Worm (Caenorhabditis elegans) whole organism, L1 larva: ENCODE data around the gene lin-45.

Experiments
- blmp-1 ChIP-seq: fragments of 150-350 bp; optimal IDR thresholded peaks from 2 replicates; lab custom pipeline; 2014; ENCODE audit warnings: missing biosample characterization, missing genetic modification characterization
- dsc-1 ChIP-seq: sonication (generic microtip); optimal IDR thresholded peaks from 2 replicates; lab custom pipeline; 2016; ENCODE audit warnings: mild to moderate bottlenecking, missing genetic modification characterization, missing compliant biosample characterization
- fkh-10 ChIP-seq: sonication (generic microtip); optimal IDR thresholded peaks from 2 replicates; lab custom pipeline; 2017; ENCODE audit warnings: missing biosample characterization, missing genetic modification reagents, missing genetic modification characterization
- sox-4 ChIP-seq: sonication (generic microtip); optimal IDR thresholded peaks from 2 replicates; lab custom pipeline; 2016; ENCODE audit warnings: missing genetic modification characterization, missing compliant biosample characterization

DNA sequence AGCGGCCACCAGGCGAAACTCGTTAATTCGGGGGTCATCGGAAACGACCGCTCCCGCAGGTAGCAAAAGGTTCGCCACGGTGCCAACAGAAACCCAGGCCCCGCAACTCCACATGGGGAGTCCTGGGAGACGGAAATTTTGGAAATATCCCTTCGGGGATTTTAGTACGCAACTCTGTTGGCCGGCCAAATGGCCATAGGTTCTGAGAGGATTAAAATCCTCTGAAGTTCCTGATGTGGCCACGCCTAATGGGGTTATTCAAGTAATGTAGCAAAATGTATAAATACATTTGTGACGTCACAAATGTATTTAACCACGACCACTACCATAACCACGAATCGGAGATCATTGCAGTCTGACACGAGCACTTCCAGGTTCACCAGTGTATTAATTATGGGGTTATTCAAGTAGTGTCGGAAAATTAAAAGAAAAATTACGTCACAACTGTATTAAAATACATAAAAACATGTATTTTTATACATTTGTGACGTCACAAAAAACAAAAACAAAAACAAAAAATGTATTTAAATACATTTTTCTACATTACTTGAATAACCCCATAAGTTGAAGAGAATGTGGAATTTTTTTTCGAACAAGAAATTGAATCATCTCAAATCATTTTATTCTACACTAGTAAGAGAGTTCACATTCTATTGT lies 45.1 kb upstream of the lin-45 start:
- TF ChIP-seq blmp-1 (no peak), sox-4 (tag; lab: Kevin White, UChicago) (no peak), fkh-10 (GFP tag; lab: Kevin White, UChicago) (no peak), dsc-1 (no peak)
